Worm (Caenorhabditis elegans): ENCODE data around the gene madd-2.

The madd-2 gene

DNA sequence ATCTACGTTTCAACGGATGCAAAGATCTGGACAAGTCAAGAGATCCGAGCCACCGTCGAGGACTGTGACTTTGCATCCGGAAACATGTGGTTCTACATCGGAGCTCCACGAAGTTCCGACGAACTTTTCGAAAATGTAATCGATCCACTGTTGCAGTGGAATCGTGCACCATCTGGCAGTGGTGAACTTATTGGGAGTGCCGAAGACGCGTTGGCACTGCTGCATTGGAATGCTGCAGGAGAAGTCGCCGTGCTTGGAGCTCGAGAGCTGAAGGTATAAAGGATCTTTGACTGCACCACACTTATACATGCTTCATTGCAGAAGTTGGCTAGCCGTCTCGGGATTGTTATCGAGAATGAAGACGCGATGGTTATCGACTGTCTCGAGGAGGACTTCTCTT, 26.8 kb upstream of the madd-2 start (continued):
- TF ChIP-seq daf-16 (GFP tag; optimal IDR thresholded peaks at IDR 0.05) (no peak), daf-16 (tag; optimal IDR thresholded peaks at IDR 0.05) (peak; percentile 19), ztf-7 (tag; optimal IDR thresholded peaks at IDR 0.05) (no peak), daf-19 (GFP tag; conservative IDR thresholded peaks at IDR 0.05) (no peak), spr-3 (GFP tag; optimal IDR thresholded peaks at IDR 0.05) (peak; percentile 0), daf-8 (GFP tag; IDR thresholded peaks at IDR 0.05) (no peak), lin-1 (GFP tag; IDR thresholded peaks at IDR 0.05) (no peak), aha-1 (tag) (peak; percentile 99), egl-43 (GFP tag; IDR thresholded peaks at IDR 0.05) (peak; percentile 34; the same call in 1 of the 2 replicates), nhr-42 (GFP tag; IDR thresholded peaks at IDR 0.05) (no peak), F10B5.3 (tag; optimal IDR thresholded peaks at IDR 0.05) (no peak), aly-2 (tag; optimal IDR thresholded peaks at IDR 0.05) (no peak), ZK546.5 (tag; optimal IDR thresholded peaks at IDR 0.05) (no peak), pha-4 (GFP tag; IDR thresholded peaks at IDR 0.05) (no peak), pha-4 (tag; optimal IDR thresholded peaks at IDR 0.05) (no peak), snpc-4 (tag; optimal IDR thresholded peaks at IDR 0.05) (no peak), Y5F2A.4 (GFP tag; optimal IDR thresholded peaks at IDR 0.05) (no peak)

DNA sequence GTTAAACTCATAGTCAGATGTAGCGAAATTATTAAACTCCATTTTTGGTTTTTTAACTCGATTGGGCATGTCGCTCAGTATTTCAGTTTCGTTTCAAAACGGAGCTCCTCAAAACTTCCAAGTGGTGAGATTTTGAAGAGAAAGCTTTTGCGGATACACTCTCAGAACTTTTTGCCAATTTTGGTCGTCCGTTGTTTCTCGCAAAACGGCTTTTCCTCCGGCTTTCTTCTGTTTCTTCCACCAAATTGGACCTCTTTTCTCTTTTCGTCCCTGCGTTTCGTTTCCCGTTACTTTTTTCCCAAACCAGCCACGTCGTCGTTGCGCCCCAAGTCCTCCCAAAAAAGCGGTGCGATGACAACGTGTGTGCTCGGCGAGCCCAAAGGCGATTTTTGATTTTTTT, 24.8 kb upstream of the madd-2 start, which contains the start of gene C39F7.1:
Gene C39F7.1, plus strand, starts transcription at position 301 of the 400 bp plus-strand sequence.
- no peak for TF ChIP-seq spr-1 (tag; optimal IDR thresholded peaks at IDR 0.05)
- no peak for TF ChIP-seq F37D6.2 (tag; optimal IDR thresholded peaks at IDR 0.05)
- no peak for TF ChIP-seq skn-1 (tag; optimal IDR thresholded peaks at IDR 0.05)
- no peak for TF ChIP-seq unc-39 (tag; optimal IDR thresholded peaks at IDR 0.05)
- TF ChIP-seq F49E8.2 (tag; optimal IDR thresholded peaks at IDR 0.05; ENCODE audit: borderline replicate concordance) = no peak
- no peak for TF ChIP-seq lin-15B (tag; optimal IDR thresholded peaks at IDR 0.05)

DNA sequence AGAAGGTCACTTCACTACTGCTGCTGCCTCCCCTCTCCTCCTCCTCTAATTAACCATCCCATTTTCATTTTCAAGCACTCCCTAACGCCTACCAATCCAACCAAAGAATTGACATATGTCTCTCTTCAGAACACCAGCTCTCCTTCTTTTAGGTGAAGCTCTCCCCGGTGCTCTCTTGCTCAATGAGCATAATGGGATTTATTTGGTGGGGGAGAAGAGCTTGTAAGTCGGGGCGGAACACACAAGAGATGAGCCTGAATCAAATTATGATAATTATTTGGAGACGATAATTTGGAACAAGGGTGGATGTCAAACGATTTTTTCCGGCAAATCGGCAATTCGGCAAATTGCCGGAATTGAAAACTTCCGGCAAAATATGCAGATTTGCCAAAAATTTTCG, 17.5 kb upstream of the madd-2 start:
- TF ChIP-seq aha-1 (tag) (peak; percentile 1), mxl-3 (GFP tag; optimal IDR thresholded peaks at IDR 0.05) (no peak), mxl-2 (GFP tag; conservative IDR thresholded peaks at IDR 0.05) (no peak), lin-29 (GFP tag; IDR thresholded peaks at IDR 0.05) (no peak)

DNA sequence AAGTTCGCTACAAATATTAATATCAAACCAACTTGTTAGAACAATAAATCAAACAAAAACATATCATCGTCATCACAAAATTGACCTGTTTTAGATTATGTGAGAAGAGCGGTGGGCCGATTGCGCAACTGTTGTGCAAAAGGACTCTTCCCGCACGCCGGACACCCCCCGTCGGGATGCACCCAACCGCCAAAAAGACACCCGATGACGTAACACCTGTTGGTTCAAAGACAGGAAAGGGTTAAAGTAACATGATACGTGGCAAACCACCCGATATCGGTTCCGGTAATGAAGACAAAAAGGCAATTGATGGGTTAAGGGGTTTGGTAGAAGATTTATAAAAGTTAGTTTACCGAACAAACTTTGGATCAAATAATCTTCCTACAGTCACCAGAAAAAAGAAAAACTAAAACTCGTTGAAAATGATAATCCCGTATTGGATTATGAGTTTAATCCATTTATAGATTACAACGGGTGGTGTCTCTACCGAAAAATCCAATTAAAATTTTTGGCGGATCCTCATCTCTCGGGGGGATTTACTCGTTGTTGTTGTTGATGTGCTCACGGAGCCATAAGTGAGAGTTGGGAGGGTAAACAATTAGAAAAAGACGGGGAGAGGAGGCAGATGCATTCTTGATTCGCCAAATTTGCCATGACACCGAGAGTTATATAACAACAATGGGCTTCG, 8.9 kb upstream of the madd-2 start:
- TF ChIP-seq arid-1 (GFP tag; conservative IDR thresholded peaks at IDR 0.05) = no peak
- TF ChIP-seq egl-27 (tag; optimal IDR thresholded peaks at IDR 0.05) = no peak
- TF ChIP-seq mep-1 (tag; optimal IDR thresholded peaks at IDR 0.05) = no peak
- no peak for TF ChIP-seq mxl-2 (GFP tag; conservative IDR thresholded peaks at IDR 0.05)
- TF ChIP-seq unc-62 (GFP tag; optimal IDR thresholded peaks at IDR 0.05 in 1 of 2) = peak in 1 of 2 experiments; percentile 53
- TF ChIP-seq unc-62 (tag; optimal IDR thresholded peaks at IDR 0.05) = no peak

DNA sequence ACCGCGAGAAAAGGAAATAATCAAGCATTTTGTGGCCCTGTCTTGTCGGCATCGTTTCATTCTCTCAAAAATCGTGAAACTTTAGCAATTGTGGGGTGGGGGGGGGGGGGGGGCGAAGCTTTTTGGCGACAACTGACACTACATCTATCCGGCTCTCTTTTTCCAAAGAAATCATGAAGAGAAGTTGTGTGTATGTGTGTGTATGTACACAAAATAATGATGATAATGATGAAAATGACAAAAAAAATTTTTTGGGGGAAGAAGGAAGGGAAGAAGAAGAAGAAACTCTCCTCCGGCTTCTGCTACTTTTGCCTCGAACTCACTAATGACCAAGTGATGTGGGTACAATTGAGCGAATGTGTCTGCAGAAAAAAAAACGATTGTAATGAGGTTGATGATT, 7.8 kb upstream of the madd-2 start:
- TF ChIP-seq nhr-237 (tag; optimal IDR thresholded peaks at IDR 0.05) = no peak
- peak; percentile 13 for TF ChIP-seq nhr-11 (tag; optimal IDR thresholded peaks at IDR 0.05)
- no peak for TF ChIP-seq nhr-102 (tag; optimal IDR thresholded peaks at IDR 0.05)
- TF ChIP-seq snpc-1.2 (GFP tag; IDR thresholded peaks at IDR 0.05) = no peak
- no peak for TF ChIP-seq php-3 (GFP tag; IDR thresholded peaks at IDR 0.05)
- TF ChIP-seq zfp-2 (tag; optimal IDR thresholded peaks at IDR 0.05) = no peak
- TF ChIP-seq ceh-20 (GFP tag; IDR thresholded peaks at IDR 0.05) = no peak
- TF ChIP-seq lin-1 (GFP tag; IDR thresholded peaks at IDR 0.05) = no peak
- TF ChIP-seq daf-16 (GFP tag; optimal IDR thresholded peaks at IDR 0.05) = peak in 1 of 2 experiments; percentile 24
- TF ChIP-seq daf-16 (tag; optimal IDR thresholded peaks at IDR 0.05) = no peak
- TF ChIP-seq nhr-41 (GFP tag; IDR thresholded peaks at IDR 0.05) = no peak
